Fruit fly (Drosophila melanogaster) whole organism, pupa: ENCODE measurements around the gene Nepl14.

Experiments
- CG10348 ChIP-seq: fragments of 200-800 bp; sonication (Bioruptor generic); IDR thresholded peaks from 2 replicates; pipeline ENCODE4 v1.3.6; 2022; ENCODE audit warnings: missing biosample characterization, missing genetic modification characterization
- CG12605 ChIP-seq: fragments of 200-800 bp; sonication (Bioruptor generic); IDR thresholded peaks from 2 replicates; pipeline ENCODE4 v1.3.6; 2022; ENCODE audit warnings: missing biosample characterization, missing genetic modification characterization
- CG13204 ChIP-seq: fragments of 200-800 bp; sonication (Bioruptor generic); optimal IDR thresholded peaks from 2 replicates; lab custom pipeline; 2018; ENCODE audit warnings: missing biosample characterization, mild to moderate bottlenecking, missing genetic modification characterization, moderate library complexity
- CG14655 ChIP-seq: fragments of 200-800 bp; sonication (Bioruptor generic); optimal IDR thresholded peaks from 3 replicates; lab custom pipeline; 2017; ENCODE audit warnings: mild to moderate bottlenecking, missing biosample characterization, missing genetic modification reagents, missing genetic modification characterization
- CG15710 ChIP-seq: fragments of 200-800 bp; sonication (Bioruptor generic); optimal IDR thresholded peaks from 2 replicates; lab custom pipeline; 2018; ENCODE audit warnings: missing biosample characterization, mild to moderate bottlenecking, missing genetic modification characterization, moderate library complexity
- CG17806 ChIP-seq: fragments of 200-800 bp; sonication (Bioruptor generic); optimal IDR thresholded peaks from 2 replicates; lab custom pipeline; 2018; ENCODE audit warnings: missing biosample characterization, mild to moderate bottlenecking, missing genetic modification characterization, moderate library complexity
- CG32121 ChIP-seq: fragments of 200-800 bp; sonication (Bioruptor generic); IDR thresholded peaks from 2 replicates; pipeline ENCODE4 v1.3.6; 2022; ENCODE audit warnings: missing biosample characterization, missing genetic modification characterization
- CG34367 ChIP-seq: fragments of 200-800 bp; sonication (Bioruptor generic); optimal IDR thresholded peaks from 2 replicates; lab custom pipeline; 2018; ENCODE audit warnings: missing biosample characterization, mild to moderate bottlenecking, missing genetic modification characterization
- CG4496 ChIP-seq: fragments of 200-800 bp; sonication (Bioruptor generic); IDR thresholded peaks from 3 replicates; pipeline ENCODE4 v1.3.6; 2022; ENCODE audit warnings: missing biosample characterization, missing genetic modification characterization
- CG8159 ChIP-seq: fragments of 200-800 bp; sonication (Bioruptor generic); optimal IDR thresholded peaks from 3 replicates; lab custom pipeline; 2018; ENCODE audit warnings: missing biosample characterization, mild to moderate bottlenecking, missing genetic modification characterization, moderate library complexity
- CG8301 ChIP-seq: fragments of 200-800 bp; sonication (Bioruptor generic); optimal IDR thresholded peaks from 2 replicates; lab custom pipeline; 2018; ENCODE audit warnings: missing biosample characterization, mild to moderate bottlenecking, missing genetic modification characterization
- CG9948 ChIP-seq: fragments of 200-800 bp; sonication (Bioruptor generic); optimal IDR thresholded peaks from 2 replicates; lab custom pipeline; 2018; ENCODE audit warnings: missing biosample characterization, mild to moderate bottlenecking, missing genetic modification characterization, moderate library complexity
- D1 ChIP-seq: fragments of 200-800 bp; sonication (Bioruptor generic); optimal IDR thresholded peaks from 2 replicates; lab custom pipeline; 2018; ENCODE audit warnings: missing biosample characterization, mild to moderate bottlenecking, missing genetic modification characterization, moderate library complexity
- EcR ChIP-seq: fragments of 200-800 bp; sonication (Bioruptor generic); optimal IDR thresholded peaks from 3 replicates; lab custom pipeline; 2019; ENCODE audit warnings: missing biosample characterization, missing genetic modification characterization, mild to moderate bottlenecking, moderate library complexity, missing genetic modification reagents
- Ets98B ChIP-seq: fragments of 200-800 bp; sonication (Bioruptor generic); IDR thresholded peaks from 2 replicates; pipeline ENCODE4 v1.3.6; 2022; ENCODE audit warnings: missing biosample characterization, missing genetic modification characterization
- Pif1A ChIP-seq: fragments of 200-800 bp; sonication (Bioruptor generic); optimal IDR thresholded peaks from 3 replicates; lab custom pipeline; 2016; ENCODE audit warnings: missing biosample characterization, missing genetic modification characterization
- Pif1B ChIP-seq: fragments of 200-800 bp; sonication (Bioruptor generic); optimal IDR thresholded peaks from 3 replicates; lab custom pipeline; 2016; ENCODE audit warnings: missing biosample characterization, missing genetic modification characterization
- Snoo ChIP-seq: fragments of 200-800 bp; sonication (Bioruptor generic); optimal IDR thresholded peaks from 3 replicates; lab custom pipeline; 2017; ENCODE audit warnings: missing biosample characterization, mild to moderate bottlenecking, missing genetic modification characterization, inconsistent platforms
- fd96Ca ChIP-seq: fragments of 200-800 bp; sonication (Bioruptor generic); IDR thresholded peaks from 3 replicates; pipeline ENCODE4 v1.3.6; 2022; ENCODE audit warnings: missing biosample characterization, missing genetic modification characterization
- gl ChIP-seq: fragments of 200-800 bp; sonication (Bioruptor generic); optimal IDR thresholded peaks from 2 replicates; lab custom pipeline; 2018; ENCODE audit warnings: missing biosample characterization, mild to moderate bottlenecking, missing genetic modification characterization
- rn ChIP-seq: fragments of 200-800 bp; sonication (Bioruptor generic); IDR thresholded peaks from 2 replicates; pipeline ENCODE4 v1.3.6; 2022; ENCODE audit warnings: missing biosample characterization, missing genetic modification characterization

Gene Nepl14

dm6 chr3R:22740930-22741329 is 22.6 kb downstream of the Nepl14 start, which contains the start of the genes Dcr-1 and CG6985:
Gene Dcr-1 (minus strand): TSS chr3R:22741091.
Gene CG6985 (plus strand): TSS chr3R:22741150.
- TF ChIP-seq CG12605 = no peak
- no peak for TF ChIP-seq CG13204 (GFP tag; lab: Kevin White, UChicago)
- no peak for TF ChIP-seq Ets98B (GFP tag; lab: Robert Waterston, UW)
- TF ChIP-seq gl = no peak
- no peak for TF ChIP-seq CG32121 (GFP tag; lab: Robert Waterston, UW)
- no peak for TF ChIP-seq CG8159
- TF ChIP-seq rn (GFP tag; lab: Robert Waterston, UW) = no peak
- no peak for TF ChIP-seq CG9948 (tag; lab: Kevin White, UChicago)
- TF ChIP-seq D1 (tag; lab: Kevin White, UChicago) = no peak
- TF ChIP-seq Snoo (tag; lab: Kevin White, UChicago) = no peak
- TF ChIP-seq CG17806 (tag; lab: Kevin White, UChicago) = no peak

- TF ChIP-seq CG15710 (tag; lab: Kevin White, UChicago) (no peak), gl (no peak)
These were observed 29.8 kb downstream of the Nepl14 start, which contains the start of gene Takl2 for dm6 chr3R:22733751-22734150. Gene Takl2 (minus strand): TSS chr3R:22733851.

- TF ChIP-seq fd96Ca (GFP tag; lab: Robert Waterston, UW) = no peak
- TF ChIP-seq CG9948 (tag; lab: Kevin White, UChicago) = no peak
- no peak for TF ChIP-seq Pif1B
- no peak for TF ChIP-seq CG8159
- TF ChIP-seq CG17806 (tag; lab: Kevin White, UChicago) = no peak
- TF ChIP-seq CG10348 (GFP tag; lab: Robert Waterston, UW) = no peak
- TF ChIP-seq CG15710 (tag; lab: Kevin White, UChicago) = no peak
- TF ChIP-seq CG32121 (GFP tag; lab: Robert Waterston, UW) = no peak
These were observed 30.5 kb downstream of the Nepl14 start for dm6 chr3R:22732995-22733394.

- no peak for TF ChIP-seq Pif1B
- TF ChIP-seq CG8159 = no peak
- TF ChIP-seq rn (GFP tag; lab: Robert Waterston, UW) = 0 out of 2 replicates have a peak, but pooled peaks have one; percentile 6
- TF ChIP-seq CG17806 (tag; lab: Kevin White, UChicago) = peak; percentile 27
- TF ChIP-seq CG13204 (GFP tag; lab: Kevin White, UChicago) = no peak
- peak; percentile 53 for TF ChIP-seq CG9948 (tag; lab: Kevin White, UChicago)
- TF ChIP-seq gl = no peak
- TF ChIP-seq CG15710 (tag; lab: Kevin White, UChicago) = no peak
- TF ChIP-seq Snoo (tag; lab: Kevin White, UChicago) = no peak
- TF ChIP-seq CG8301 (tag; lab: Kevin White, UChicago) = peak; percentile 64
- TF ChIP-seq Pif1A = no peak
- TF ChIP-seq CG4496 (GFP tag; lab: Robert Waterston, UW) = peak; percentile 80
- peak; percentile 70 for TF ChIP-seq Ets98B (GFP tag; lab: Robert Waterston, UW)
- TF ChIP-seq CG32121 (GFP tag; lab: Robert Waterston, UW) = peak; percentile 51; the same call in 1 of the 2 replicates
- no peak for TF ChIP-seq EcR (GFP tag; lab: Kevin White, UChicago)
- TF ChIP-seq CG10348 (GFP tag; lab: Robert Waterston, UW) = no peak
- no peak for TF ChIP-seq fd96Ca (GFP tag; lab: Robert Waterston, UW)
- TF ChIP-seq CG14655 (GFP tag; lab: Kevin White, UChicago) = no peak
- TF ChIP-seq CG12605 = peak; percentile 55; the same call in 1 of the 2 replicates
- TF ChIP-seq D1 (tag; lab: Kevin White, UChicago) = no peak
- TF ChIP-seq CG34367 (tag; lab: Kevin White, UChicago) = peak; percentile 31
These were observed 35.7 kb downstream of the Nepl14 start for dm6 chr3R:22727857-22728256.

dm6 chr3R:22727456-22727833 is 36.1 kb downstream of the Nepl14 start:
- TF ChIP-seq CG8159 (no peak), Pif1B (no peak), CG34367 (tag; lab: Kevin White, UChicago) (no peak), CG12605 (no peak), gl (no peak), Pif1A (no peak), Ets98B (GFP tag; lab: Robert Waterston, UW) (no peak), CG4496 (GFP tag; lab: Robert Waterston, UW) (no peak), CG13204 (GFP tag; lab: Kevin White, UChicago) (no peak), CG17806 (tag; lab: Kevin White, UChicago) (no peak), D1 (tag; lab: Kevin White, UChicago) (no peak), Snoo (tag; lab: Kevin White, UChicago) (no peak), CG14655 (GFP tag; lab: Kevin White, UChicago) (no peak), EcR (GFP tag; lab: Kevin White, UChicago) (no peak), CG32121 (GFP tag; lab: Robert Waterston, UW) (no peak), fd96Ca (GFP tag; lab: Robert Waterston, UW) (no peak), rn (GFP tag; lab: Robert Waterston, UW) (no peak), CG10348 (GFP tag; lab: Robert Waterston, UW) (no peak), CG8301 (tag; lab: Kevin White, UChicago) (no peak)

DNA sequence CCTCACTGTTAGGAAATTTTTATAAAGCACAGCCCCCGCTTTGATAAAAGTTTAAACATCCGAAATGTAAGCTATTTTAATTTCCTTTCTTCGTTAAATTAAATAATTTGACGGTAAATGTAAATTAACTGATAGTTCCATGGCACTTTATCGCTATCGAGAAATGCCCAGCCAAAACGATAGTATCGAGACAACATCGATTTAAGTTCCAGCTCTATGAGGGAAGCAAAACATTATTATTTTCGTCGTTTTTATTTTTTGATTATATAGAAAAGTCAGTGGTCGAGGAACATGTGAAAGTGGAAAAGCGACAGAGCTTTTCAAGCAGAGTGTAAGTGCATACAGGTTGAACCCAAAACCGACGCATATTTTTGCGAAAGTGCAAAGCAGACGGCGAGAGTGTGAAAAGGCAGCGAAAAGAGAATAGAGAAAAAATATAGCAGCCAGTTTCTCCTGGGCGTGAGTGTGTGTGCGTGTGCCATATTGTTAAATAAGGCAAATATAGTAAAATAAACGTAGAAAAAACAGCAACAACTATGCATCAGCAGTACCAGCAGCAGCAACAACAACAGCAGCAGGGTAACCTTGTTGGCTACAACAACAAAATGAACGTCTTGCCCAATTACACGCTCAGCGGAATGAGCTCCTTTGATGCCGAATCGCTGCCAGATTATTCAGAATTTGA is 36.6 kb downstream of the Nepl14 start, which contains the start of gene CG45049:
Gene CG45049 (plus strand): TSS at position 197 of the 685 bp plus-strand sequence.
- TF ChIP-seq CG13204 (GFP tag; lab: Kevin White, UChicago) (no peak), CG12605 (no peak), CG4496 (GFP tag; lab: Robert Waterston, UW) (no peak), CG17806 (tag; lab: Kevin White, UChicago) (no peak), rn (GFP tag; lab: Robert Waterston, UW) (no peak), EcR (GFP tag; lab: Kevin White, UChicago) (no peak), CG9948 (tag; lab: Kevin White, UChicago) (no peak), CG8159 (no peak), CG34367 (tag; lab: Kevin White, UChicago) (no peak), gl (no peak), Pif1B (no peak), CG14655 (GFP tag; lab: Kevin White, UChicago) (no peak), CG8301 (tag; lab: Kevin White, UChicago) (no peak), D1 (tag; lab: Kevin White, UChicago) (no peak), Pif1A (no peak), CG32121 (GFP tag; lab: Robert Waterston, UW) (no peak), CG10348 (GFP tag; lab: Robert Waterston, UW) (no peak), Snoo (tag; lab: Kevin White, UChicago) (no peak)
